Worm (Caenorhabditis elegans) whole organism, L1 larva: ENCODE data around the gene C54F6.17.

Source experiments
- egl-27 ChIP-seq, 2 experiments: fragments of 150-350 bp in 1 of 2; sonication (generic microtip); optimal IDR thresholded peaks; 3 replicates each; lab custom pipeline; 2017 to 2018; ENCODE audit warnings: missing biosample characterization in 2 of 2, missing genetic modification characterization in 2 of 2, missing genetic modification reagents in 2 of 2
- irx-1 ChIP-seq: sonication (generic microtip); optimal IDR thresholded peaks from 2 replicates; lab custom pipeline; 2016; ENCODE audit warnings: missing genetic modification characterization, missing compliant biosample characterization
- lin-39 ChIP-seq: fragments of 150-350 bp; optimal IDR thresholded peaks from 2 replicates; lab custom pipeline; 2014; ENCODE audit warnings: missing biosample characterization, missing genetic modification reagents, missing genetic modification characterization
- nhr-28 ChIP-seq: fragments of 150-350 bp; optimal IDR thresholded peaks from 2 replicates; lab custom pipeline; 2014; ENCODE audit warnings: missing biosample characterization, missing genetic modification characterization
- snpc-4 ChIP-seq: fragments of 150-350 bp; optimal IDR thresholded peaks from 2 replicates; lab custom pipeline; 2014; ENCODE audit warnings: missing biosample characterization, missing genetic modification characterization
- sox-4 ChIP-seq: sonication (generic microtip); optimal IDR thresholded peaks from 2 replicates; lab custom pipeline; 2016; ENCODE audit warnings: missing genetic modification characterization, missing compliant biosample characterization

- TF ChIP-seq egl-27 (tag; optimal IDR thresholded peaks at IDR 0.05; lab: Kevin White, UChicago) (no peak), irx-1 (tag; lab: Kevin White, UChicago) (no peak), lin-39 (tag; lab: Kevin White, UChicago) (no peak), snpc-4 (tag; lab: Kevin White, UChicago) (no peak), sox-4 (tag; lab: Kevin White, UChicago) (no peak), nhr-28 (tag; lab: Kevin White, UChicago) (no peak)
These were observed 35.7 kb downstream of the C54F6.17 start, which contains the start of gene F19F10.1 for ce11 chrV:7562947-7563346.
